Fruit fly (Drosophila melanogaster) Kc167 (cell line): ENCODE measurements around the gene PyK.

ENCODE experiments used
- Myc ChIP-seq: fragments of >200 bp; optimal IDR thresholded peaks from 2 replicates; lab custom pipeline; 2017; ENCODE audit warnings: missing external identifiers
- Sin3A ChIP-seq: fragments of >200 bp; optimal IDR thresholded peaks from 2 replicates; lab custom pipeline; 2018; ENCODE audit warnings: missing external identifiers
- h ChIP-seq: fragments of >200 bp; optimal IDR thresholded peaks from 3 replicates; lab custom pipeline; 2018; ENCODE audit warnings: missing external identifiers
- insv ChIP-seq: fragments of >200 bp; optimal IDR thresholded peaks from 3 replicates; lab custom pipeline; 2018; ENCODE audit warnings: missing external identifiers
- psq ChIP-seq: fragments of >200 bp; optimal IDR thresholded peaks from 2 replicates; lab custom pipeline; 2017; ENCODE audit warnings: missing external identifiers
- ttk ChIP-seq: sonication (Bioruptor generic); optimal IDR thresholded peaks from 2 replicates; lab custom pipeline; 2017; ENCODE audit warnings: missing external identifiers

dm6 chr3R:22356464-22357410 lies 10.6 kb upstream of the PyK start, which contains the start of gene Sar1:
- no peak for TF ChIP-seq psq (lab: Kevin White, UChicago)
- TF ChIP-seq Sin3A (lab: Kevin White, UChicago), result no peak
- TF ChIP-seq h, result no peak
- no peak for TF ChIP-seq Myc (lab: Kevin White, UChicago)
- TF ChIP-seq ttk, result no peak
- no peak for TF ChIP-seq insv (lab: Kevin White, UChicago)
